Worm (Caenorhabditis elegans) whole organism, L1 larva: Measurements from ENCODE around the gene hlh-34.

Experiments
- egl-27 ChIP-seq, 2 experiments: fragments of 150-350 bp in 1 of 2; sonication (generic microtip); optimal IDR thresholded peaks; 3 replicates each; lab custom pipeline; 2017 to 2018; ENCODE audit warnings: missing biosample characterization in 2 of 2, missing genetic modification characterization in 2 of 2, missing genetic modification reagents in 2 of 2
- lir-3 ChIP-seq: sonication (generic microtip); optimal IDR thresholded peaks from 2 replicates; lab custom pipeline; 2016; ENCODE audit warnings: mild to moderate bottlenecking, missing genetic modification characterization, moderate library complexity, missing compliant biosample characterization; ENCODE audit not compliant: poor library complexity
- skn-1 ChIP-seq: fragments of 150-350 bp; optimal IDR thresholded peaks from 2 replicates; lab custom pipeline; 2014; ENCODE audit warnings: missing biosample characterization, missing genetic modification characterization
- swsn-7 ChIP-seq: sonication (generic microtip); optimal IDR thresholded peaks from 2 replicates; lab custom pipeline; 2016; ENCODE audit warnings: missing genetic modification characterization, missing compliant biosample characterization

DNA sequence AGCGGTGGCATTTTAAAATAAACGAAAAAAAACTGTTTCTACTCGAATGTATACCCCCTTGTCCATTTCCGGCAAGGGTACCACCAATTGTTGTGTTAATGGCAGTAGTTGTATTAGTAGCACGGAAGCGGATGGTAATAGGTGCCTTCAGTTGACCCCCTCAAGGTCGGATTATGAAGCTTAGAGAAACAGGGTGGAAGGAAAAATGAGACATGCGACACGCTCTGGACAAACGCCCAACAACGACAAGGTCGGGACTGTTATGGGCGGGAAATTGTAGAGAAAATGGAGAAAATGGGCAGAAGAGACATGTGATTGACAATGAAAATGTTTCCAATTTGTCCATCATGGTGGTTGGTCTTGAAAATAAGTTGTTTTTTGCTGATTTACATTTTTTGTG, 3.2 kb downstream of the hlh-34 start, which contains the start of gene T01D3.3:
- no peak for TF ChIP-seq swsn-7 (tag; lab: Kevin White, UChicago)
- no peak for TF ChIP-seq egl-27 (tag; optimal IDR thresholded peaks at IDR 0.05; lab: Kevin White, UChicago)
- TF ChIP-seq lir-3: no peak
- no peak for TF ChIP-seq skn-1 (tag; lab: Kevin White, UChicago)
